Worm (Caenorhabditis elegans): ENCODE results near the gene got-2.2.
A peak's percentile ranks its signal among the peaks of the same experiment; 100 is the strongest.

ce11 chrX:6256430-6256829, 15.6 kb downstream of the got-2.2 start:
- TF ChIP-seq elt-3 (tag; optimal IDR thresholded peaks at IDR 0.05) (no peak), snpc-4 (tag; optimal IDR thresholded peaks at IDR 0.05) (no peak), mdl-1 (tag; optimal IDR thresholded peaks at IDR 0.05) (no peak), ama-1 (optimal IDR thresholded peaks at IDR 0.05) (peak; percentile 51), elt-1 (tag; optimal IDR thresholded peaks at IDR 0.05) (no peak), fos-1 (tag; optimal IDR thresholded peaks at IDR 0.05) (no peak), fkh-10 (GFP tag; optimal IDR thresholded peaks at IDR 0.05) (no peak), unc-62 (GFP tag; optimal IDR thresholded peaks at IDR 0.05) (no peak), pqm-1 (tag; optimal IDR thresholded peaks at IDR 0.05) (peak; percentile 89), ceh-9 (tag; optimal IDR thresholded peaks at IDR 0.05) (no peak), nhr-12 (tag; optimal IDR thresholded peaks at IDR 0.05) (no peak)

Measured in whole organism, L3 larva.